Fruit fly (Drosophila melanogaster) whole organism: ENCODE measurements around the gene Vm26Ab.

Experiments
- CG8478 ChIP-seq: fragments of >200 bp; optimal IDR thresholded peaks from 2 replicates; lab custom pipeline; 2018; ENCODE audit warnings: inconsistent platforms
- pan ChIP-seq: fragments of >200 bp; optimal IDR thresholded peaks from 2 replicates; lab custom pipeline; 2017
- usp ChIP-seq: fragments of >200 bp; optimal IDR thresholded peaks from 2 replicates; lab custom pipeline; 2017; ENCODE audit warnings: missing biosample characterization, missing genetic modification characterization, mixed read lengths

DNA sequence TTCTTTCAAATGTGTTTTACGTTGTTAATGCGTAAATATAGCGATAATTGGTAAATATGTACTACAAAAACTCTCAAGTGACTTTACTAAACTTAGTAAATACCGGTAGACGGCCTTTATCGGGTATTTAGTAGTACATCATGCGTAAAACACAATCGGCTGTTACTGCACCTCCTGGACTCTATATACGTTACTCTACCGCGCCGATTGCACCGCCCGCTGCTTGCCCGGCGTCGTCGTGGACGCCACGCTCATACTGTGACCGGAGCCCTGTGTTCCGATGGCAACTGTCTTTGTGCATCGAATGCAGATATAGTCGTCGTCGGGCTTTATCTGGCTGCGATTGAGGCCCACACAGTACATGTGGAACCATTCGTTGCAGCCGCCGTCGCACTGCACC, 33.6 kb downstream of the Vm26Ab start:
- TF ChIP-seq usp (no peak), pan (lab: Kevin White, UChicago) (no peak), CG8478 (lab: Kevin White, UChicago) (no peak)
